Fruit fly (Drosophila melanogaster) whole organism, pupa: ENCODE results near the gene CG7294.

Experiments
- CG10348 ChIP-seq: fragments of 200-800 bp; sonication (Bioruptor generic); IDR thresholded peaks from 2 replicates; pipeline ENCODE4 v1.3.6; 2022; ENCODE audit warnings: missing biosample characterization, missing genetic modification characterization
- CG12605 ChIP-seq: fragments of 200-800 bp; sonication (Bioruptor generic); IDR thresholded peaks from 2 replicates; pipeline ENCODE4 v1.3.6; 2022; ENCODE audit warnings: missing biosample characterization, missing genetic modification characterization
- CG13204 ChIP-seq: fragments of 200-800 bp; sonication (Bioruptor generic); optimal IDR thresholded peaks from 2 replicates; lab custom pipeline; 2018; ENCODE audit warnings: missing biosample characterization, mild to moderate bottlenecking, missing genetic modification characterization, moderate library complexity
- CG14655 ChIP-seq: fragments of 200-800 bp; sonication (Bioruptor generic); optimal IDR thresholded peaks from 3 replicates; lab custom pipeline; 2017; ENCODE audit warnings: mild to moderate bottlenecking, missing biosample characterization, missing genetic modification reagents, missing genetic modification characterization
- CG15710 ChIP-seq: fragments of 200-800 bp; sonication (Bioruptor generic); optimal IDR thresholded peaks from 2 replicates; lab custom pipeline; 2018; ENCODE audit warnings: missing biosample characterization, mild to moderate bottlenecking, missing genetic modification characterization, moderate library complexity
- CG17806 ChIP-seq: fragments of 200-800 bp; sonication (Bioruptor generic); optimal IDR thresholded peaks from 2 replicates; lab custom pipeline; 2018; ENCODE audit warnings: missing biosample characterization, mild to moderate bottlenecking, missing genetic modification characterization, moderate library complexity
- CG32121 ChIP-seq: fragments of 200-800 bp; sonication (Bioruptor generic); IDR thresholded peaks from 2 replicates; pipeline ENCODE4 v1.3.6; 2022; ENCODE audit warnings: missing biosample characterization, missing genetic modification characterization
- CG34367 ChIP-seq: fragments of 200-800 bp; sonication (Bioruptor generic); optimal IDR thresholded peaks from 2 replicates; lab custom pipeline; 2018; ENCODE audit warnings: missing biosample characterization, mild to moderate bottlenecking, missing genetic modification characterization
- CG4496 ChIP-seq: fragments of 200-800 bp; sonication (Bioruptor generic); IDR thresholded peaks from 3 replicates; pipeline ENCODE4 v1.3.6; 2022; ENCODE audit warnings: missing biosample characterization, missing genetic modification characterization
- CG8159 ChIP-seq: fragments of 200-800 bp; sonication (Bioruptor generic); optimal IDR thresholded peaks from 3 replicates; lab custom pipeline; 2018; ENCODE audit warnings: missing biosample characterization, mild to moderate bottlenecking, missing genetic modification characterization, moderate library complexity
- CG8301 ChIP-seq: fragments of 200-800 bp; sonication (Bioruptor generic); optimal IDR thresholded peaks from 2 replicates; lab custom pipeline; 2018; ENCODE audit warnings: missing biosample characterization, mild to moderate bottlenecking, missing genetic modification characterization
- CG9948 ChIP-seq: fragments of 200-800 bp; sonication (Bioruptor generic); optimal IDR thresholded peaks from 2 replicates; lab custom pipeline; 2018; ENCODE audit warnings: missing biosample characterization, mild to moderate bottlenecking, missing genetic modification characterization, moderate library complexity
- D1 ChIP-seq: fragments of 200-800 bp; sonication (Bioruptor generic); optimal IDR thresholded peaks from 2 replicates; lab custom pipeline; 2018; ENCODE audit warnings: missing biosample characterization, mild to moderate bottlenecking, missing genetic modification characterization, moderate library complexity
- EcR ChIP-seq: fragments of 200-800 bp; sonication (Bioruptor generic); optimal IDR thresholded peaks from 3 replicates; lab custom pipeline; 2019; ENCODE audit warnings: missing biosample characterization, missing genetic modification characterization, mild to moderate bottlenecking, moderate library complexity, missing genetic modification reagents
- Ets98B ChIP-seq: fragments of 200-800 bp; sonication (Bioruptor generic); IDR thresholded peaks from 2 replicates; pipeline ENCODE4 v1.3.6; 2022; ENCODE audit warnings: missing biosample characterization, missing genetic modification characterization
- Pif1A ChIP-seq: fragments of 200-800 bp; sonication (Bioruptor generic); optimal IDR thresholded peaks from 3 replicates; lab custom pipeline; 2016; ENCODE audit warnings: missing biosample characterization, missing genetic modification characterization
- Pif1B ChIP-seq: fragments of 200-800 bp; sonication (Bioruptor generic); optimal IDR thresholded peaks from 3 replicates; lab custom pipeline; 2016; ENCODE audit warnings: missing biosample characterization, missing genetic modification characterization
- Snoo ChIP-seq: fragments of 200-800 bp; sonication (Bioruptor generic); optimal IDR thresholded peaks from 3 replicates; lab custom pipeline; 2017; ENCODE audit warnings: missing biosample characterization, mild to moderate bottlenecking, missing genetic modification characterization, inconsistent platforms
- fd96Ca ChIP-seq: fragments of 200-800 bp; sonication (Bioruptor generic); IDR thresholded peaks from 3 replicates; pipeline ENCODE4 v1.3.6; 2022; ENCODE audit warnings: missing biosample characterization, missing genetic modification characterization
- gl ChIP-seq: fragments of 200-800 bp; sonication (Bioruptor generic); optimal IDR thresholded peaks from 2 replicates; lab custom pipeline; 2018; ENCODE audit warnings: missing biosample characterization, mild to moderate bottlenecking, missing genetic modification characterization
- rn ChIP-seq: fragments of 200-800 bp; sonication (Bioruptor generic); IDR thresholded peaks from 2 replicates; pipeline ENCODE4 v1.3.6; 2022; ENCODE audit warnings: missing biosample characterization, missing genetic modification characterization

Gene CG7294

DNA sequence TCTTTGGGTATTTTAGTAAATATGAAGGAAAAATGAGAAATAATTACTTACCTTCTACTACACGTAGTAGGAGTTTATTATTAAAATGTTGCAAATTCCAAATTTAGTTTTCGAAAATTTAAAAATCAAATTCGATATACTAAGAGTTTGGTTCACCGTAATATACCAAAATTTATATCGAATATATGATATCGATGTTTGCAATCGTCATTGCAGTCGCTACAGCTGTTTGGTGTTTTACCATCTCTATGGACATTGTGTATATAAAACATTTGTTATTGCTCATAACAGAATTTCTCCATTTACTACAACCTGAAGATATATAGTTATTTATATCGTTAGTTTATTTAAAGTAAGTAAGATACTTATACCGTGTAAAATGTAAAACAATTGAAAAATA lies 39.7 kb upstream of the CG7294 start, which contains the start of gene CG6443:
CG6443 (plus strand) TSS at position 228 of the 400 bp plus-strand sequence.
- TF ChIP-seq Pif1B (GFP tag; lab: Kevin White, UChicago) = no peak
- TF ChIP-seq CG13204 = no peak
- TF ChIP-seq CG15710 = no peak
- TF ChIP-seq Pif1A (GFP tag; lab: Kevin White, UChicago) = no peak
- TF ChIP-seq CG8301 (tag; lab: Kevin White, UChicago) = no peak
- no peak for TF ChIP-seq CG9948 (tag; lab: Kevin White, UChicago)
- no peak for TF ChIP-seq rn
- TF ChIP-seq CG17806 (tag; lab: Kevin White, UChicago) = no peak
- no peak for TF ChIP-seq EcR (GFP tag; lab: Kevin White, UChicago)
- no peak for TF ChIP-seq gl (tag; lab: Kevin White, UChicago)
- TF ChIP-seq Ets98B = no peak
- TF ChIP-seq Snoo (tag; lab: Kevin White, UChicago) = no peak

dm6 chr2L:10723903-10724302 lies 34.8 kb upstream of the CG7294 start, which contains the start of gene CG6431:
TSS of gene CG6431 (plus strand) at chr2L:10724203.
- TF ChIP-seq rn = no peak
- no peak for TF ChIP-seq CG14655
- TF ChIP-seq gl (tag; lab: Kevin White, UChicago) = no peak
- TF ChIP-seq CG10348 (GFP tag; lab: Robert Waterston, UW) = no peak
- TF ChIP-seq CG15710 = no peak
- TF ChIP-seq Ets98B = no peak
- TF ChIP-seq CG12605 (GFP tag; lab: Robert Waterston, UW) = no peak
- no peak for TF ChIP-seq D1
- TF ChIP-seq Pif1A (GFP tag; lab: Kevin White, UChicago) = no peak
- no peak for TF ChIP-seq CG4496 (GFP tag; lab: Robert Waterston, UW)
- no peak for TF ChIP-seq Snoo (tag; lab: Kevin White, UChicago)
- TF ChIP-seq EcR (GFP tag; lab: Kevin White, UChicago) = no peak
- no peak for TF ChIP-seq CG8159

- TF ChIP-seq D1 (peak; percentile 56), CG17806 (tag; lab: Kevin White, UChicago) (no peak), fd96Ca (no peak)
Observed at dm6 chr2L:10721535-10721934, 32.5 kb upstream of the CG7294 start.

dm6 chr2L:10711221-10711620 lies 22.1 kb upstream of the CG7294 start:
- TF ChIP-seq fd96Ca (no peak), Snoo (tag; lab: Kevin White, UChicago) (no peak), D1 (no peak), CG34367 (tag; lab: Kevin White, UChicago) (no peak), CG17806 (tag; lab: Kevin White, UChicago) (no peak), CG10348 (GFP tag; lab: Robert Waterston, UW) (no peak), rn (no peak), CG32121 (no peak), CG13204 (no peak), CG4496 (GFP tag; lab: Robert Waterston, UW) (no peak), Pif1A (GFP tag; lab: Kevin White, UChicago) (no peak), CG14655 (no peak)

dm6 chr2L:10709353-10709752 lies 20.3 kb upstream of the CG7294 start, which contains the start of gene Lip2:
TSS of gene Lip2 (minus strand) at chr2L:10709453.
- TF ChIP-seq CG8159 (no peak), fd96Ca (no peak), CG17806 (tag; lab: Kevin White, UChicago) (no peak), CG4496 (GFP tag; lab: Robert Waterston, UW) (no peak), gl (tag; lab: Kevin White, UChicago) (no peak), CG32121 (no peak), CG8301 (tag; lab: Kevin White, UChicago) (no peak)

DNA sequence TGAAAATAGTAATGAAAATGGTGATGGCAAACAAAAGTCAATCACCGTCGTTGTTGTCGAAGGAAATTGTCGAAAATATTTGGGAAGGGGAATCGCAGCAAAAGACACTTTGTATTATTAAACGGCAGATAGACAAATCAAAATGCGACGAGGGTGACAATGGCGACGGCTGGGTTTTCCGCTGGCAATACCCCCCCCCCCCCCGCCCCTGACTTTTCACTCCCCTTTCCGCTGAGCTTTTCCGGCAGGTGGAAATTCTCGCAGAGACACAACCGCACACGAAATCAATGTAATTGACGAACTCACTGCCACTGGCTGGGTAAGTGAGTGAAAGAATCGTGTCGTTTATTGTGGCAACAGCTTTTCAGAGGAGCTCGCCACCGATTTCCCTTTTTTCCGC lies 19.0 kb upstream of the CG7294 start:
- TF ChIP-seq CG4496 (GFP tag; lab: Robert Waterston, UW) = no peak
- TF ChIP-seq CG17806 (tag; lab: Kevin White, UChicago) = no peak
- TF ChIP-seq CG8159 = no peak
- TF ChIP-seq CG8301 (tag; lab: Kevin White, UChicago) = no peak
- no peak for TF ChIP-seq CG9948 (tag; lab: Kevin White, UChicago)
- no peak for TF ChIP-seq gl (tag; lab: Kevin White, UChicago)

DNA sequence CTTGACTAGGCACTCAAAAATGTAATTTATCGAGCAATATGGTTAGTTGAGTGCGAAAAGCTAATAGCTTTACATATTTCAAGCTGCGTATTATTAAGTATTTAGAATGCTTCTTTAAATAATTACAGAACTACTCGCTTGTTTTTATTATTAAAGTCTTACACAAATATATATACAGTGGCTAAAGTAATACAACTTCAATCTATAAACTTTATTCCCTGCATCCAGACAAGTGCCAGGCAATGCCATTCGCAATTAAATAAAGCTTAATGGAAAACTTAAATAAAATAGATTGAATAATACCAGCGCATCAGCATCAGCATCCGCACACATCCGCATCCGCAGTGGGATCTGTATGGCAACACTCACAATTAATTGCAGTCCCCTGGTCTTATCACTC lies 17.2 kb upstream of the CG7294 start:
- TF ChIP-seq CG14655 (no peak), Snoo (tag; lab: Kevin White, UChicago) (no peak), CG32121 (no peak), rn (no peak), D1 (no peak), CG4496 (GFP tag; lab: Robert Waterston, UW) (no peak), CG8301 (tag; lab: Kevin White, UChicago) (no peak)

DNA sequence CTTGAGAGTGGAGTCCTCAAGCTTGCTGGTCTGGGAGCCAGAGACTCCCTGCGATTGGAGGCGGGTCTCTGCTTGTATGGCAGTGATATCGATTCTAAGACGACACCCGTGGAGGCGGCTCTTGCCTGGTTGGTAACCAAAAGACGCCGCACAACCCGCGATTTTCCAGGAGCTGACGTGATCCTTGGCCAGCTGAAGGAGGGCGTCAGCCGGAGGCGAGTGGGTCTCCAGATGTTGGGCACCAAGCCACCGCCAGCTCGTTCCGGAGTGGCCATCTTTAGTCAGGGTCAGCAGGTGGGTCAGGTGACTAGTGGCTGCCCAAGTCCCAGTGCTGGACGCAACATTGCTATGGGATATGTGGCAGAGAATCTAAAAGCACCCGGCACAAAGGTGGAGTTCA lies 15.4 kb upstream of the CG7294 start:
- TF ChIP-seq CG8159 (no peak), CG4496 (GFP tag; lab: Robert Waterston, UW) (no peak), Pif1B (GFP tag; lab: Kevin White, UChicago) (no peak), CG15710 (no peak), CG9948 (tag; lab: Kevin White, UChicago) (no peak), gl (tag; lab: Kevin White, UChicago) (no peak), EcR (GFP tag; lab: Kevin White, UChicago) (no peak), D1 (no peak), Ets98B (no peak), CG12605 (GFP tag; lab: Robert Waterston, UW) (no peak), CG8301 (tag; lab: Kevin White, UChicago) (no peak), CG34367 (tag; lab: Kevin White, UChicago) (no peak), CG13204 (no peak), Pif1A (GFP tag; lab: Kevin White, UChicago) (no peak), CG32121 (no peak), rn (no peak), CG10348 (GFP tag; lab: Robert Waterston, UW) (no peak)
- TF ChIP-seq, all 21 proteins: peak for 0
